Worm (Caenorhabditis elegans): ENCODE measurements around the gene C45B11.9.

C45B11.9 gene

DNA sequence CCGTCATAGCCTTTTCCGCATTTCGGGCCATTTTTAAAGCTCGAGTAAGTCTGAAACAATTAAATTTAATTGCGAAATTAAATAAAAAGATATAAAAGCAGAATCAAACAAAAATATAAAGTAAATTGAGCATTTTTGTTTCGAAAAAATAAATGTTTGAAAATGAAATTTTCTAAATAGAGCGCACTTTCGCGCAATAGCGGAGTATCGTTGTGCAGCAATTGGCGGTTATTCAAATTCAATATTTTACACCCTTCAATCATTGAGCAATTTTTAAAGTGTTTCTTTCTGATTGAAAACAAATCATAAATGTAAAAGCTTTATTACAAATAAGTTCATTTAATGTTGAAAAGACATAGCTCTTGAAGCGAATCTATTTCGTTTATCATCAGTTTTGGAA is 39.5 kb upstream of the C45B11.9 start, which contains the start of gene isy-1 (continued):
- TF ChIP-seq F23B12.7 (tag; optimal IDR thresholded peaks at IDR 0.05; ENCODE audit: insufficient read depth) (peak; percentile 50), nhr-120 (GFP tag; IDR thresholded peaks at IDR 0.05) (no peak), F55B11.4 (tag; optimal IDR thresholded peaks at IDR 0.05; ENCODE audit: borderline replicate concordance, insufficient read depth) (no peak), attf-5 (GFP tag; optimal IDR thresholded peaks at IDR 0.05) (peak; percentile 85), Y95B8A.8 (GFP tag; IDR thresholded peaks at IDR 0.05) (no peak), lin-26 (GFP tag; IDR thresholded peaks at IDR 0.05) (no peak), mcd-1 (GFP tag; IDR thresholded peaks at IDR 0.05) (peak; percentile 79; the same call in 1 of the 2 replicates), madf-6 (GFP tag; IDR thresholded peaks at IDR 0.05) (no peak), ztf-6 (GFP tag; IDR thresholded peaks at IDR 0.05) (no peak), aptf-2 (GFP tag; conservative IDR thresholded peaks at IDR 0.05) (no peak), ceh-40 (GFP tag; IDR thresholded peaks at IDR 0.05) (no peak), atf-7 (tag; optimal IDR thresholded peaks at IDR 0.05) (no peak), madf-10 (tag; optimal IDR thresholded peaks at IDR 0.05) (no peak), F37B4.10 (GFP tag; IDR thresholded peaks at IDR 0.05) (no peak), lin-54 (GFP tag; optimal IDR thresholded peaks at IDR 0.05) (peak; percentile 93), lsy-27 (tag; optimal IDR thresholded peaks at IDR 0.05; ENCODE audit: borderline replicate concordance, insufficient read depth) (no peak), C06A6.2 (GFP tag; conservative IDR thresholded peaks at IDR 0.05) (no peak), snpc-4 (GFP tag; optimal IDR thresholded peaks at IDR 0.05) (no peak), snpc-4 (tag; optimal IDR thresholded peaks at IDR 0.05) (peak in 1 of 4 experiments; percentile 53), tlf-1 (GFP tag; optimal IDR thresholded peaks at IDR 0.05) (no peak), Y53F4B.3 (GFP tag; IDR thresholded peaks at IDR 0.05) (no peak), ztf-22 (GFP tag; optimal IDR thresholded peaks at IDR 0.05) (no peak), ama-1 (optimal IDR thresholded peaks at IDR 0.05) (no peak), ama-1 (GFP tag; optimal IDR thresholded peaks at IDR 0.05) (no peak), hlh-26 (GFP tag; conservative IDR thresholded peaks at IDR 0.05) (no peak), hrde-1 (tag; optimal IDR thresholded peaks at IDR 0.05; ENCODE audit: borderline replicate concordance) (no peak), ZK185.1 (tag; optimal IDR thresholded peaks at IDR 0.05; ENCODE audit: poor library complexity, severe bottlenecking) (no peak), dpl-1 (GFP tag; optimal IDR thresholded peaks at IDR 0.05) (peak; percentile 56), ceh-58 (GFP tag; IDR thresholded peaks at IDR 0.05) (no peak), lin-35 (GFP tag; optimal IDR thresholded peaks at IDR 0.05) (peak in 1 of 3 experiments; percentile 84), B0019.2 (GFP tag; conservative IDR thresholded peaks at IDR 0.05) (no peak), tbp1 (GFP tag; optimal IDR thresholded peaks at IDR 0.05) (no peak), him-1 (tag; optimal IDR thresholded peaks at IDR 0.05) (peak; percentile 13), bed-1 (GFP tag; IDR thresholded peaks at IDR 0.05) (no peak), F49E8.2 (tag; optimal IDR thresholded peaks at IDR 0.05; ENCODE audit: insufficient read depth) (no peak), attf-3 (GFP tag; conservative IDR thresholded peaks at IDR 0.05) (peak; percentile 92)

DNA sequence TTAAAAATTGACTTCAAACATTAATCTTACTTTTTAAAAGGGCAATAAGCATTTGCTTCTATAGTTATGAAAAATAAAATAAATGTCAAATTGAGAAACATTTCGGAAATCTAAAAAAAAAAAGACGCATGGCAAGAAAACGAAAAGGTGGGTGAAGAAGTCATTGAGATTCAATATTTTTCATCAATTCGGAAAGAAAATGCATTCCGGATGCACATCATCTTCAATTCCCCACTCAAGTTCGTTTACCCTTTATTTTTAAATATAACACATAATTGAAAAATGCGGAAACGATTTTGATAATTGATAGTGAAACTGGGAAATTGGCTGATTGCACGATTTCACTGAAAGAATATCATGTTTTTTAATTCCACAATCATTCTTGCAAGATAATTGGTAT is 37.7 kb upstream of the C45B11.9 start, which contains the start of gene F53B7.4:
F53B7.4 (minus strand) TSS at position 101 of the 400 bp plus-strand sequence.
- TF ChIP-seq fkh-3 (tag; optimal IDR thresholded peaks at IDR 0.05) = no peak
- TF ChIP-seq pha-4 (tag; optimal IDR thresholded peaks at IDR 0.05) = no peak
- TF ChIP-seq nhr-27 (tag; optimal IDR thresholded peaks at IDR 0.05) = no peak
- no peak for TF ChIP-seq madf-10 (tag; optimal IDR thresholded peaks at IDR 0.05)
- no peak for TF ChIP-seq hrde-1 (tag; optimal IDR thresholded peaks at IDR 0.05; ENCODE audit: borderline replicate concordance)
- no peak for TF ChIP-seq lag-1 (GFP tag; IDR thresholded peaks at IDR 0.05)
- TF ChIP-seq egl-44 (GFP tag; IDR thresholded peaks at IDR 0.05) = no peak
- TF ChIP-seq madf-8 (GFP tag; conservative IDR thresholded peaks at IDR 0.05) = no peak
